Worm (Caenorhabditis elegans) whole organism, late embryonic: Measurements from ENCODE around the gene R08C7.5.

Experiments used
- C08G9.2 ChIP-seq: sonication (generic microtip); optimal IDR thresholded peaks from 2 replicates; lab custom pipeline; 2016; ENCODE audit warnings: mild to moderate bottlenecking, missing genetic modification characterization, moderate library complexity, missing compliant biosample characterization
- C38D4.7 ChIP-seq: fragments of 200-800 bp; sonication (Bioruptor generic); optimal IDR thresholded peaks from 2 replicates; lab custom pipeline; 2018; ENCODE audit warnings: mild to moderate bottlenecking, missing genetic modification characterization, moderate library complexity, missing compliant biosample characterization
- F13H6.1 ChIP-seq: sonication (generic microtip); optimal IDR thresholded peaks from 2 replicates; lab custom pipeline; 2016; ENCODE audit warnings: missing genetic modification characterization, missing compliant biosample characterization
- K09A11.1 ChIP-seq: sonication (generic microtip); optimal IDR thresholded peaks from 2 replicates; lab custom pipeline; 2017; ENCODE audit warnings: antibody characterized with exemption, mild to moderate bottlenecking, missing genetic modification characterization, missing compliant biosample characterization; ENCODE audit not compliant: insufficient read depth
- T23F11.4 ChIP-seq: fragments of 200-800 bp; sonication (Bioruptor generic); optimal IDR thresholded peaks from 2 replicates; lab custom pipeline; 2018; ENCODE audit warnings: mild to moderate bottlenecking, missing genetic modification characterization, missing compliant biosample characterization
- Y22D7AL.16 ChIP-seq: sonication (generic microtip); optimal IDR thresholded peaks from 2 replicates; lab custom pipeline; 2016; ENCODE audit warnings: missing genetic modification characterization, missing compliant biosample characterization
- ahr-1 ChIP-seq: sonication (generic microtip); optimal IDR thresholded peaks from 2 replicates; lab custom pipeline; 2016; ENCODE audit warnings: missing genetic modification characterization, missing compliant biosample characterization
- ceh-14 ChIP-seq: sonication (generic microtip); optimal IDR thresholded peaks from 2 replicates; lab custom pipeline; 2016; ENCODE audit warnings: missing genotype, missing genetic modification characterization, missing compliant biosample characterization
- ceh-18 ChIP-seq: sonication (generic microtip); optimal IDR thresholded peaks from 2 replicates; lab custom pipeline; 2016; ENCODE audit warnings: missing genetic modification characterization, missing compliant biosample characterization
- ceh-19 ChIP-seq: fragments of 200-800 bp; sonication (Bioruptor generic); optimal IDR thresholded peaks from 2 replicates; lab custom pipeline; 2018; ENCODE audit warnings: mild to moderate bottlenecking, missing genetic modification characterization, missing compliant biosample characterization
- ceh-2 ChIP-seq: sonication (generic microtip); optimal IDR thresholded peaks from 2 replicates; lab custom pipeline; 2016; ENCODE audit warnings: missing genotype, missing genetic modification characterization, missing compliant biosample characterization
- ceh-24 ChIP-seq: sonication (generic microtip); optimal IDR thresholded peaks from 2 replicates; lab custom pipeline; 2016; ENCODE audit warnings: mild to moderate bottlenecking, missing genetic modification characterization, missing compliant biosample characterization
- ceh-31 ChIP-seq: sonication (generic microtip); optimal IDR thresholded peaks from 2 replicates; lab custom pipeline; 2016; ENCODE audit warnings: missing genetic modification characterization, missing compliant biosample characterization
- ceh-34 ChIP-seq: sonication (generic microtip); optimal IDR thresholded peaks from 2 replicates; lab custom pipeline; 2016; ENCODE audit warnings: mild to moderate bottlenecking, missing genetic modification characterization, missing compliant biosample characterization
- ceh-45 ChIP-seq: fragments of 200-800 bp; sonication (Bioruptor generic); IDR thresholded peaks from 2 replicates; pipeline ENCODE4 v1.3.6; 2022; ENCODE audit warnings: missing genetic modification reagents, missing genetic modification characterization, missing compliant biosample characterization
- ceh-48 ChIP-seq: sonication (generic microtip); optimal IDR thresholded peaks from 2 replicates; lab custom pipeline; 2016; ENCODE audit warnings: missing genetic modification characterization, inconsistent platforms, missing compliant biosample characterization
- ceh-6 ChIP-seq: fragments of 200-800 bp; sonication (Bioruptor generic); optimal IDR thresholded peaks from 2 replicates; lab custom pipeline; 2018; ENCODE audit warnings: mild to moderate bottlenecking, missing genetic modification characterization, missing compliant biosample characterization
- che-1 ChIP-seq: sonication (generic microtip); optimal IDR thresholded peaks from 2 replicates; lab custom pipeline; 2016; ENCODE audit warnings: mild to moderate bottlenecking, missing genetic modification characterization, missing compliant biosample characterization
- dve-1 ChIP-seq: sonication (generic microtip); optimal IDR thresholded peaks from 2 replicates; lab custom pipeline; 2017; ENCODE audit warnings: antibody characterized with exemption, mild to moderate bottlenecking, missing genetic modification characterization, missing compliant biosample characterization
- elt-4 ChIP-seq: sonication (generic microtip); optimal IDR thresholded peaks from 2 replicates; lab custom pipeline; 2016; ENCODE audit warnings: missing genetic modification characterization, missing compliant biosample characterization
- ets-4 ChIP-seq: sonication (generic microtip); optimal IDR thresholded peaks from 2 replicates; lab custom pipeline; 2016; ENCODE audit warnings: missing genetic modification characterization, missing compliant biosample characterization
- fax-1 ChIP-seq: sonication (generic microtip); optimal IDR thresholded peaks from 2 replicates; lab custom pipeline; 2016; ENCODE audit warnings: missing genotype, missing genetic modification characterization, missing compliant biosample characterization
- fkh-10 ChIP-seq: fragments of 150-350 bp; optimal IDR thresholded peaks from 2 replicates; lab custom pipeline; 2014; ENCODE audit warnings: missing biosample characterization, missing genetic modification reagents, missing genetic modification characterization
- gmeb-2 ChIP-seq: sonication (generic microtip); optimal IDR thresholded peaks from 2 replicates; lab custom pipeline; 2016; ENCODE audit warnings: missing genetic modification characterization, inconsistent platforms, missing compliant biosample characterization
- hlh-13 ChIP-seq: fragments of 200-800 bp; sonication (Bioruptor generic); optimal IDR thresholded peaks from 2 replicates; lab custom pipeline; 2018; ENCODE audit warnings: mild to moderate bottlenecking, missing genetic modification characterization, missing compliant biosample characterization
- hlh-15 ChIP-seq: sonication (generic microtip); optimal IDR thresholded peaks from 2 replicates; lab custom pipeline; 2016; ENCODE audit warnings: missing genetic modification characterization, missing compliant biosample characterization
- hlh-30 ChIP-seq: sonication (generic microtip); optimal IDR thresholded peaks from 2 replicates; lab custom pipeline; 2017; ENCODE audit warnings: antibody characterized with exemption, missing genetic modification characterization, missing compliant biosample characterization; ENCODE audit not compliant: insufficient read depth
- hlh-6 ChIP-seq: sonication (generic microtip); optimal IDR thresholded peaks from 2 replicates; lab custom pipeline; 2016; ENCODE audit warnings: missing genotype, missing genetic modification characterization, missing compliant biosample characterization
- lim-6 ChIP-seq: sonication (generic microtip); optimal IDR thresholded peaks from 2 replicates; lab custom pipeline; 2016; ENCODE audit warnings: missing genetic modification characterization, missing compliant biosample characterization
- lin-11 ChIP-seq: fragments of 200-800 bp; sonication (Bioruptor generic); optimal IDR thresholded peaks from 2 replicates; lab custom pipeline; 2018; ENCODE audit warnings: mild to moderate bottlenecking, missing genetic modification characterization, missing compliant biosample characterization
- mec-3 ChIP-seq: sonication (generic microtip); optimal IDR thresholded peaks from 2 replicates; lab custom pipeline; 2016; ENCODE audit warnings: borderline replicate concordance, missing genetic modification characterization, missing compliant biosample characterization
- nfya-1 ChIP-seq: sonication (generic microtip); optimal IDR thresholded peaks from 2 replicates; lab custom pipeline; 2017; ENCODE audit warnings: missing genetic modification characterization, mild to moderate bottlenecking, missing compliant biosample characterization, antibody characterized with exemption, moderate library complexity
- nhr-11 ChIP-seq: fragments of 150-350 bp; optimal IDR thresholded peaks from 2 replicates; lab custom pipeline; 2014; ENCODE audit warnings: missing biosample characterization, missing genetic modification characterization
- nhr-232 ChIP-seq: sonication (generic microtip); optimal IDR thresholded peaks from 2 replicates; lab custom pipeline; 2016; ENCODE audit warnings: missing genetic modification characterization, missing compliant biosample characterization
- pha-2 ChIP-seq: sonication (generic microtip); optimal IDR thresholded peaks from 2 replicates; lab custom pipeline; 2017; ENCODE audit warnings: mild to moderate bottlenecking, missing genetic modification characterization, missing compliant biosample characterization
- pha-4 ChIP-seq: fragments of 150-350 bp; optimal IDR thresholded peaks from 2 replicates; lab custom pipeline; 2018; ENCODE audit warnings: missing biosample characterization, missing genetic modification reagents, missing genetic modification characterization
- pros-1 ChIP-seq: fragments of 150-350 bp; optimal IDR thresholded peaks from 2 replicates; lab custom pipeline; 2014; ENCODE audit warnings: missing biosample characterization, missing genetic modification reagents, missing genetic modification characterization
- ref-2 ChIP-seq: sonication (generic microtip); optimal IDR thresholded peaks from 2 replicates; lab custom pipeline; 2016; ENCODE audit warnings: missing genetic modification characterization, missing compliant biosample characterization
- rnt-1 ChIP-seq: sonication (generic microtip); optimal IDR thresholded peaks from 2 replicates; lab custom pipeline; 2016; ENCODE audit warnings: missing genetic modification characterization, missing compliant biosample characterization
- sox-2 ChIP-seq: fragments of 200-800 bp; sonication (Bioruptor generic); IDR thresholded peaks from 2 replicates; pipeline ENCODE4 v1.3.6; 2022; ENCODE audit warnings: missing genetic modification reagents, missing genetic modification characterization, missing compliant biosample characterization
- syd-9 ChIP-seq: sonication (generic microtip); optimal IDR thresholded peaks from 2 replicates; lab custom pipeline; 2016; ENCODE audit warnings: mild to moderate bottlenecking, missing genetic modification characterization, moderate library complexity, missing compliant biosample characterization
- tbx-2 ChIP-seq: sonication (generic microtip); optimal IDR thresholded peaks from 2 replicates; lab custom pipeline; 2016; ENCODE audit warnings: missing genetic modification characterization, missing compliant biosample characterization
- tbx-7 ChIP-seq: sonication (generic microtip); optimal IDR thresholded peaks from 2 replicates; lab custom pipeline; 2016; ENCODE audit warnings: missing genotype, missing genetic modification characterization, missing compliant biosample characterization
- ttx-3 ChIP-seq: sonication (generic microtip); optimal IDR thresholded peaks from 2 replicates; lab custom pipeline; 2016; ENCODE audit warnings: missing genetic modification reagents, missing genetic modification characterization, missing compliant biosample characterization
- unc-3 ChIP-seq, 2 experiments: fragments of 200-800 bp in 1 of 2; sonication (Bioruptor generic) in 1 of 2; sonication (generic microtip) in 1 of 2; conservative IDR thresholded peaks in 1 of 2; optimal IDR thresholded peaks in 1 of 2; 2 replicates each; pipeline versions ENCODE4 v1.3.6 to Lab custom; 2016 to 2022; ENCODE audit warnings: missing compliant biosample characterization in 2 of 2, missing genetic modification characterization in 2 of 2, missing genetic modification reagents in 1 of 2
- unc-42 ChIP-seq: sonication (generic microtip); optimal IDR thresholded peaks from 2 replicates; lab custom pipeline; 2016; ENCODE audit warnings: missing genotype, missing genetic modification characterization, missing compliant biosample characterization
- unc-55 ChIP-seq: sonication (generic microtip); optimal IDR thresholded peaks from 2 replicates; lab custom pipeline; 2017; ENCODE audit warnings: missing biosample characterization, missing genetic modification reagents, missing genetic modification characterization
- unc-86 ChIP-seq: sonication (generic microtip); optimal IDR thresholded peaks from 2 replicates; lab custom pipeline; 2016; ENCODE audit warnings: missing genetic modification characterization, missing compliant biosample characterization
- zip-5 ChIP-seq: sonication (generic microtip); optimal IDR thresholded peaks from 2 replicates; lab custom pipeline; 2016; ENCODE audit warnings: missing genetic modification characterization, missing compliant biosample characterization
- ztf-16 ChIP-seq: sonication (generic microtip); optimal IDR thresholded peaks from 2 replicates; lab custom pipeline; 2017; ENCODE audit warnings: missing genetic modification characterization, missing compliant biosample characterization

R08C7.5 gene

ce11 chrIV:4405126-4405525 is 24.9 kb upstream of the R08C7.5 start, which contains the start of gene Y24D9A.7:
Gene Y24D9A.7, minus strand, starts transcription at chrIV:4405171.
- no peak for TF ChIP-seq unc-55 (GFP tag; lab: Kevin White, UChicago)
- no peak for TF ChIP-seq ahr-1 (tag; lab: Kevin White, UChicago)
- peak; percentile 1 for TF ChIP-seq ref-2 (tag; lab: Kevin White, UChicago)

ce11 chrIV:4406054-4406539 is 23.9 kb upstream of the R08C7.5 start:
- TF ChIP-seq ceh-19 (GFP tag; lab: Kevin White, UChicago) (no peak), ceh-6 (GFP tag; lab: Kevin White, UChicago) (no peak), Y22D7AL.16 (tag; lab: Kevin White, UChicago) (no peak), ttx-3 (tag; lab: Kevin White, UChicago) (no peak), sox-2 (GFP tag; lab: Robert Waterston, UW) (no peak), syd-9 (tag; lab: Kevin White, UChicago) (no peak), ceh-18 (tag; lab: Kevin White, UChicago) (peak; percentile 62), pha-2 (tag; lab: Kevin White, UChicago) (no peak), ceh-31 (tag; lab: Kevin White, UChicago) (peak; percentile 69), unc-55 (GFP tag; lab: Kevin White, UChicago) (no peak), nhr-232 (tag; lab: Kevin White, UChicago) (no peak), fax-1 (tag; lab: Kevin White, UChicago) (no peak), tbx-7 (no peak), C38D4.7 (GFP tag; lab: Kevin White, UChicago) (no peak), dve-1 (tag; lab: Kevin White, UChicago) (no peak), hlh-13 (no peak), C08G9.2 (tag; lab: Kevin White, UChicago) (no peak), ceh-2 (peak; percentile 44), pha-4 (tag; lab: Kevin White, UChicago) (no peak), ets-4 (tag; lab: Kevin White, UChicago) (no peak), hlh-15 (tag; lab: Kevin White, UChicago) (no peak), unc-86 (tag; lab: Kevin White, UChicago) (no peak), lim-6 (no peak), tbx-2 (tag; lab: Kevin White, UChicago) (peak; percentile 68), ztf-16 (no peak), F13H6.1 (tag; lab: Kevin White, UChicago) (no peak), ceh-14 (tag; lab: Kevin White, UChicago) (peak; percentile 45), unc-42 (tag; lab: Kevin White, UChicago) (peak; percentile 90), ceh-24 (tag; lab: Kevin White, UChicago) (no peak), ref-2 (tag; lab: Kevin White, UChicago) (peak; percentile 62), lin-11 (tag; lab: Kevin White, UChicago) (no peak), zip-5 (no peak), rnt-1 (tag; lab: Kevin White, UChicago) (no peak), ceh-45 (GFP tag; lab: Robert Waterston, UW) (no peak), elt-4 (tag; lab: Kevin White, UChicago) (no peak), fkh-10 (GFP tag; lab: Kevin White, UChicago) (no peak), unc-3 (GFP tag; conservative IDR thresholded peaks at IDR 0.05; lab: Robert Waterston, UW) (no peak), unc-3 (tag; optimal IDR thresholded peaks at IDR 0.05; lab: Kevin White, UChicago) (no peak), K09A11.1 (tag; lab: Kevin White, UChicago) (peak; percentile 6), nfya-1 (peak; percentile 33), ceh-48 (no peak), che-1 (no peak), mec-3 (tag; lab: Kevin White, UChicago) (no peak), T23F11.4 (GFP tag; lab: Kevin White, UChicago) (no peak), ahr-1 (tag; lab: Kevin White, UChicago) (no peak), pros-1 (no peak), hlh-6 (no peak), nhr-11 (tag; lab: Kevin White, UChicago) (no peak), ceh-34 (tag; lab: Kevin White, UChicago) (peak; percentile 59), hlh-30 (tag; lab: Kevin White, UChicago) (no peak), gmeb-2 (tag; lab: Kevin White, UChicago) (no peak)
